Fruit fly (Drosophila melanogaster) whole organism, embryonic: ENCODE data around the gene CG31792.

Source experiments
- Aef1 ChIP-seq: fragments of 200-800 bp; sonication (Bioruptor generic); IDR thresholded peaks from 3 replicates; pipeline ENCODE4 v1.3.6; 2022; ENCODE audit warnings: missing biosample characterization, missing genetic modification characterization
- Atf-2 ChIP-seq: fragments of 200-800 bp; sonication (Bioruptor generic); optimal IDR thresholded peaks from 2 replicates; lab custom pipeline; 2016; ENCODE audit warnings: missing biosample characterization, missing genetic modification characterization
- Bgb ChIP-seq: fragments of 200-800 bp; sonication (Bioruptor generic); IDR thresholded peaks from 2 replicates; pipeline ENCODE4 v1.3.6; 2022; ENCODE audit warnings: missing biosample characterization, missing genetic modification characterization; ENCODE audit not compliant: partially characterized antibody
- CG12236 ChIP-seq: fragments of 200-800 bp; sonication (Bioruptor generic); optimal IDR thresholded peaks from 2 replicates; lab custom pipeline; 2016; ENCODE audit warnings: missing biosample characterization, missing genetic modification characterization
- CG13894 ChIP-seq: fragments of 200-800 bp; sonication (Bioruptor generic); optimal IDR thresholded peaks from 3 replicates; lab custom pipeline; 2018; ENCODE audit warnings: missing biosample characterization, mild to moderate bottlenecking, missing genetic modification characterization, moderate library complexity
- CG16813 ChIP-seq: fragments of 200-800 bp; sonication (Bioruptor generic); IDR thresholded peaks from 3 replicates; pipeline ENCODE4 v1.3.6; 2022; ENCODE audit warnings: missing biosample characterization, missing genetic modification characterization; ENCODE audit not compliant: partially characterized antibody
- CG18599 ChIP-seq: fragments of 200-800 bp; sonication (Bioruptor generic); optimal IDR thresholded peaks from 3 replicates; lab custom pipeline; 2017; ENCODE audit warnings: missing biosample characterization, missing genetic modification characterization, mild to moderate bottlenecking, moderate library complexity, missing genetic modification reagents
- CG31441 ChIP-seq: fragments of 200-800 bp; sonication (Bioruptor generic); IDR thresholded peaks from 2 replicates; pipeline ENCODE4 v1.3.6; 2022; ENCODE audit warnings: missing biosample characterization, missing genetic modification characterization
- CG3281 ChIP-seq: fragments of 200-800 bp; sonication (Bioruptor generic); optimal IDR thresholded peaks from 3 replicates; lab custom pipeline; 2017; ENCODE audit warnings: missing biosample characterization, mild to moderate bottlenecking, missing genetic modification characterization
- CG34224 ChIP-seq: fragments of 200-800 bp; sonication (Bioruptor generic); IDR thresholded peaks from 3 replicates; pipeline ENCODE4 v1.3.6; 2022; ENCODE audit warnings: missing biosample characterization, missing genetic modification characterization; ENCODE audit not compliant: partially characterized antibody
- CG6254 ChIP-seq: fragments of 200-800 bp; sonication (Bioruptor generic); optimal IDR thresholded peaks from 3 replicates; lab custom pipeline; 2017; ENCODE audit warnings: mild to moderate bottlenecking, missing biosample characterization, missing genetic modification reagents, missing genetic modification characterization
- CG9817 ChIP-seq: fragments of 200-800 bp; sonication (Bioruptor generic); optimal IDR thresholded peaks from 2 replicates; lab custom pipeline; 2018; ENCODE audit warnings: missing biosample characterization, mild to moderate bottlenecking, missing genetic modification characterization, moderate library complexity
- CHES-1-like ChIP-seq: fragments of 200-800 bp; sonication (Bioruptor generic); optimal IDR thresholded peaks from 2 replicates; lab custom pipeline; 2016; ENCODE audit warnings: missing biosample characterization, missing genetic modification characterization
- CrebB ChIP-seq: fragments of 200-800 bp; sonication (Bioruptor generic); optimal IDR thresholded peaks from 3 replicates; lab custom pipeline; 2018; ENCODE audit warnings: missing biosample characterization, mild to moderate bottlenecking, missing genetic modification characterization
- Deaf1 ChIP-seq: fragments of 200-800 bp; optimal IDR thresholded peaks from 3 replicates; lab custom pipeline; 2019; ENCODE audit warnings: missing biosample characterization, mild to moderate bottlenecking, missing genetic modification characterization, moderate library complexity
- Ets65A ChIP-seq: fragments of 200-800 bp; sonication (Bioruptor generic); peaks from one replicate; lab custom pipeline; 2016; ENCODE audit warnings: missing biosample characterization, missing genetic modification characterization
- Hey ChIP-seq: fragments of 200-800 bp; sonication (Bioruptor generic); optimal IDR thresholded peaks from 3 replicates; lab custom pipeline; 2018; ENCODE audit warnings: missing biosample characterization, mild to moderate bottlenecking, missing genetic modification characterization
- MTF-1 ChIP-seq: fragments of 200-800 bp; sonication (Bioruptor generic); optimal IDR thresholded peaks from 2 replicates; lab custom pipeline; 2018; ENCODE audit warnings: missing biosample characterization, mild to moderate bottlenecking, missing genetic modification characterization, borderline replicate concordance
- Mrtf ChIP-seq: fragments of 200-800 bp; sonication (Bioruptor generic); IDR thresholded peaks from 3 replicates; pipeline ENCODE4 v1.3.6; 2022; ENCODE audit warnings: missing biosample characterization, missing genetic modification characterization
- NC2α ChIP-seq: fragments of 200-800 bp; sonication (Bioruptor generic); optimal IDR thresholded peaks from 2 replicates; lab custom pipeline; 2016; ENCODE audit warnings: missing biosample characterization, missing genetic modification characterization
- Oli ChIP-seq: fragments of 200-800 bp; sonication (Bioruptor generic); optimal IDR thresholded peaks from 2 replicates; lab custom pipeline; 2018; ENCODE audit warnings: missing biosample characterization, mild to moderate bottlenecking, missing genetic modification characterization, moderate library complexity
- Pdp1 ChIP-seq, 2 experiments: fragments of 200-800 bp; sonication (Bioruptor generic); optimal IDR thresholded peaks; 3 replicates each; lab custom pipeline; 2016; ENCODE audit warnings: missing biosample characterization in 2 of 2, missing genetic modification characterization in 2 of 2, mild to moderate bottlenecking in 1 of 2, moderate library complexity in 1 of 2
- Xbp1 ChIP-seq: fragments of 200-800 bp; sonication (Bioruptor generic); optimal IDR thresholded peaks from 3 replicates; lab custom pipeline; 2016; ENCODE audit warnings: missing biosample characterization, mild to moderate bottlenecking, missing genetic modification characterization
- Xrp1 ChIP-seq: fragments of 200-800 bp; sonication (Bioruptor generic); IDR thresholded peaks from 2 replicates; pipeline ENCODE4 v1.3.6; 2022; ENCODE audit warnings: missing biosample characterization, missing genetic modification characterization
- ab ChIP-seq: fragments of 200-800 bp; sonication (Bioruptor generic); optimal IDR thresholded peaks from 2 replicates; lab custom pipeline; 2016; ENCODE audit warnings: missing biosample characterization, missing genetic modification characterization
- az2 ChIP-seq: fragments of 200-800 bp; sonication (Bioruptor generic); optimal IDR thresholded peaks from 3 replicates; lab custom pipeline; 2016; ENCODE audit warnings: missing biosample characterization, missing genetic modification characterization
- bigmax ChIP-seq: fragments of 200-800 bp; sonication (Bioruptor generic); optimal IDR thresholded peaks from 2 replicates; lab custom pipeline; 2018; ENCODE audit warnings: missing biosample characterization, mild to moderate bottlenecking, missing genetic modification characterization
- cas ChIP-seq: fragments of 200-800 bp; sonication (Bioruptor generic); IDR thresholded peaks from 2 replicates; pipeline ENCODE4 v1.3.6; 2022; ENCODE audit warnings: missing biosample characterization, missing genetic modification characterization
- caup ChIP-seq: fragments of 200-800 bp; sonication (Bioruptor generic); optimal IDR thresholded peaks from 3 replicates; lab custom pipeline; 2017; ENCODE audit warnings: missing biosample characterization, mild to moderate bottlenecking, missing genetic modification characterization, moderate library complexity; ENCODE audit not compliant: severe bottlenecking
- cg ChIP-seq: fragments of 200-800 bp; sonication (Bioruptor generic); optimal IDR thresholded peaks from 3 replicates; lab custom pipeline; 2019; ENCODE audit warnings: missing biosample characterization, mild to moderate bottlenecking, missing genetic modification characterization, moderate library complexity
- chif ChIP-seq, 2 experiments: fragments of 200-800 bp; sonication (Bioruptor generic); optimal IDR thresholded peaks; 3 replicates each; lab custom pipeline; 2016; ENCODE audit warnings: missing biosample characterization in 2 of 2, missing genetic modification characterization in 2 of 2
- crc ChIP-seq: fragments of 200-800 bp; sonication (Bioruptor generic); optimal IDR thresholded peaks from 2 replicates; lab custom pipeline; 2016; ENCODE audit warnings: missing biosample characterization, missing genetic modification characterization
- croc ChIP-seq: fragments of 200-800 bp; sonication (Bioruptor generic); conservative IDR thresholded peaks from 3 replicates; pipeline ENCODE4 v1.3.6; 2022; ENCODE audit warnings: missing biosample characterization, missing genetic modification characterization
- crol ChIP-seq: fragments of 200-800 bp; sonication (Bioruptor generic); IDR thresholded peaks from 2 replicates; pipeline ENCODE4 v1.3.6; 2022; ENCODE audit warnings: missing biosample characterization, missing genetic modification characterization
- cwo ChIP-seq: fragments of 200-800 bp; sonication (Bioruptor generic); optimal IDR thresholded peaks from 3 replicates; lab custom pipeline; 2017; ENCODE audit warnings: missing biosample characterization, missing genetic modification characterization, mild to moderate bottlenecking, moderate library complexity, missing genetic modification reagents
- disco-r ChIP-seq: fragments of 200-800 bp; sonication (Bioruptor generic); optimal IDR thresholded peaks from 2 replicates; lab custom pipeline; 2016; ENCODE audit warnings: missing biosample characterization, missing genetic modification characterization
- fd96Cb ChIP-seq: fragments of 200-800 bp; sonication (Bioruptor generic); optimal IDR thresholded peaks from 2 replicates; lab custom pipeline; 2018; ENCODE audit warnings: missing biosample characterization, mild to moderate bottlenecking, missing genetic modification characterization, moderate library complexity
- her ChIP-seq: fragments of 200-800 bp; sonication (Bioruptor generic); optimal IDR thresholded peaks from 2 replicates; lab custom pipeline; 2016; ENCODE audit warnings: missing biosample characterization, missing genetic modification characterization
- lov ChIP-seq, 2 experiments: fragments of 200-800 bp in 1 of 2; fragments of >200 bp in 1 of 2; sonication (Bioruptor generic) in 1 of 2; IDR thresholded peaks in 1 of 2; optimal IDR thresholded peaks in 1 of 2; 2 replicates in 1 of 2; 3 replicates in 1 of 2; pipeline versions ENCODE4 v1.3.6 to Lab custom; 2017 to 2022; ENCODE audit warnings: missing biosample characterization in 1 of 2, missing genetic modification characterization in 1 of 2
- mirr ChIP-seq: fragments of 200-800 bp; sonication (Bioruptor generic); optimal IDR thresholded peaks from 3 replicates; lab custom pipeline; 2018; ENCODE audit warnings: missing biosample characterization, mild to moderate bottlenecking, missing genetic modification characterization
- mld ChIP-seq: fragments of 200-800 bp; sonication (Bioruptor generic); IDR thresholded peaks from 3 replicates; pipeline ENCODE4 v1.3.6; 2022; ENCODE audit warnings: missing biosample characterization, missing genetic modification characterization; ENCODE audit not compliant: partially characterized antibody
- nom ChIP-seq: fragments of 200-800 bp; sonication (Bioruptor generic); optimal IDR thresholded peaks from 2 replicates; lab custom pipeline; 2017; ENCODE audit warnings: missing biosample characterization, missing genetic modification characterization, mild to moderate bottlenecking, moderate library complexity, missing genetic modification reagents
- org-1 ChIP-seq: fragments of 200-800 bp; sonication (Bioruptor generic); optimal IDR thresholded peaks from 2 replicates; lab custom pipeline; 2017; ENCODE audit warnings: missing biosample characterization, missing genetic modification characterization
- sd ChIP-seq: fragments of 200-800 bp; sonication (Bioruptor generic); optimal IDR thresholded peaks from 3 replicates; lab custom pipeline; 2018; ENCODE audit warnings: missing biosample characterization, mild to moderate bottlenecking, missing genetic modification characterization, moderate library complexity
- slbo ChIP-seq: fragments of 200-800 bp; sonication (Bioruptor generic); IDR thresholded peaks from 2 replicates; pipeline ENCODE4 v1.3.6; 2022; ENCODE audit warnings: missing biosample characterization, missing genetic modification characterization
- wdn ChIP-seq: fragments of 200-800 bp; sonication (Bioruptor generic); IDR thresholded peaks from 2 replicates; pipeline ENCODE4 v1.3.6; 2022; ENCODE audit warnings: missing biosample characterization, missing genetic modification characterization
- wor ChIP-seq: fragments of 200-800 bp; sonication (Bioruptor generic); IDR thresholded peaks from 2 replicates; pipeline ENCODE4 v1.3.6; 2022; ENCODE audit warnings: missing biosample characterization, missing genetic modification characterization

The CG31792 gene

dm6 chr2L:19014032-19014880, 17.0 kb downstream of the CG31792 start (continued):
- TF ChIP-seq MTF-1 (GFP tag; lab: Kevin White, UChicago) (no peak), org-1 (GFP tag; lab: Kevin White, UChicago) (peak; percentile 78), CG16813 (GFP tag; lab: Robert Waterston, UW) (no peak), cwo (peak; percentile 69), CG12236 (GFP tag; lab: Kevin White, UChicago) (no peak), caup (GFP tag; lab: Kevin White, UChicago) (peak; percentile 83), cas (no peak), NC2α (GFP tag; lab: Kevin White, UChicago) (no peak), crol (no peak), Mrtf (GFP tag; lab: Robert Waterston, UW) (0 out of 3 replicates have a peak, but pooled peaks have one; percentile 30), CHES-1-like (GFP tag; lab: Kevin White, UChicago) (no peak), bigmax (GFP tag; lab: Kevin White, UChicago) (no peak), Oli (tag; lab: Kevin White, UChicago) (peak; percentile 76), Xrp1 (GFP tag; lab: Robert Waterston, UW) (peak; percentile 73), wdn (GFP tag; lab: Robert Waterston, UW) (peak; percentile 42; the same call in 1 of the 2 replicates), ab (no peak), lov (optimal IDR thresholded peaks at IDR 0.05; lab: Kevin White, UChicago) (no peak), lov (GFP tag; IDR thresholded peaks at IDR 0.05; lab: Robert Waterston, UW) (no peak), chif (GFP tag; optimal IDR thresholded peaks at IDR 0.05; lab: Kevin White, UChicago) (peak in 1 of 2 experiments; percentile 8), CG34224 (GFP tag; lab: Robert Waterston, UW) (no peak), mld (no peak)

DNA sequence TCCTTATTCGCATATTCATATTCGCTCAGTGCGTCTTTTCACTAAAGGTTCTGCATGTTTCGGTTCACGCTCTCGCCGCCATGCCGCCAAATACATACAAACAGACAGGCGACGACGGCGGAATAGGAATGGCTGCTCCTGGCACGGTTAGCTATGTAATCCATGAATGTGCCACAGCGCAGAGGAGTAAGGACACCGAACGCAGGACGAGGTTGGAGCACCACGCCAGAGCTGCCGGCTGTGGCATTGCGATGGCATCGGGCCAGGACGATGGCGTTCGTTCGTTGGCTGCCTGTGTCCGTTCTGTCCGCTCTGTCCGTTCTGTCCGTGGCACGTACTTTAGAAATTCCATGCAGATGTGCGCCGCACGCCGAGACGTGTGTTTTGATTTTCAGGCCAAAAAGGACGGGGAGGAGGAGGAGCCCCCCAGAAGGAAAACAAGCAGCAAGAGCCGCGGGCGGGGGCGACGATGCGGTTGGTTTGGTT, 17.7 kb downstream of the CG31792 start:
- TF ChIP-seq CG3281 (GFP tag; lab: Kevin White, UChicago) (no peak), mirr (GFP tag; lab: Kevin White, UChicago) (peak; percentile 46), croc (GFP tag; lab: Robert Waterston, UW) (0 out of 3 replicates have a peak, but pooled peaks have one; percentile 4), crc (GFP tag; lab: Kevin White, UChicago) (no peak), disco-r (no peak), Bgb (GFP tag; lab: Robert Waterston, UW) (peak; percentile 33; the same call in 1 of the 2 replicates), sd (tag; lab: Kevin White, UChicago) (peak; percentile 72), slbo (GFP tag; lab: Robert Waterston, UW) (0 out of 2 replicates have a peak, but pooled peaks have one; percentile 1), Deaf1 (tag; lab: Kevin White, UChicago) (peak; percentile 68), CG31441 (GFP tag; lab: Robert Waterston, UW) (0 out of 2 replicates have a peak, but pooled peaks have one; percentile 4), fd96Cb (tag; lab: Kevin White, UChicago) (no peak), az2 (no peak), CrebB (tag; lab: Kevin White, UChicago) (no peak), CG13894 (tag; lab: Kevin White, UChicago) (no peak), Hey (tag; lab: Kevin White, UChicago) (peak; percentile 71), her (GFP tag; lab: Kevin White, UChicago) (no peak), Atf-2 (GFP tag; lab: Kevin White, UChicago) (no peak), Ets65A (peak; percentile 44), cg (no peak), wor (GFP tag; lab: Robert Waterston, UW) (peak; percentile 9; the same call in 1 of the 2 replicates), CG18599 (GFP tag; lab: Kevin White, UChicago) (peak; percentile 57), nom (GFP tag; lab: Kevin White, UChicago) (no peak), Xbp1 (GFP tag; lab: Kevin White, UChicago) (no peak), CG6254 (no peak), Pdp1 (GFP tag; optimal IDR thresholded peaks at IDR 0.05; lab: Kevin White, UChicago) (no peak), CG9817 (no peak), Aef1 (GFP tag; lab: Robert Waterston, UW) (0 out of 3 replicates have a peak, but pooled peaks have one; percentile 2)
